Fruit fly (Drosophila melanogaster) whole organism, embryonic: ENCODE measurements around the gene CG31038.

Source experiments
- Aef1 ChIP-seq: fragments of 200-800 bp; sonication (Bioruptor generic); IDR thresholded peaks from 3 replicates; pipeline ENCODE4 v1.3.6; 2022; ENCODE audit warnings: missing biosample characterization, missing genetic modification characterization
- CG10543 ChIP-seq: fragments of 200-800 bp; sonication (Bioruptor generic); optimal IDR thresholded peaks from 3 replicates; lab custom pipeline; 2017; ENCODE audit warnings: missing biosample characterization, mild to moderate bottlenecking, missing genetic modification characterization, moderate library complexity
- CG10959 ChIP-seq: fragments of 200-800 bp; sonication (Bioruptor generic); IDR thresholded peaks from 2 replicates; pipeline ENCODE4 v1.3.6; 2022; ENCODE audit warnings: missing biosample characterization, missing genetic modification characterization
- CG12155 ChIP-seq: fragments of 200-800 bp; sonication (Bioruptor generic); optimal IDR thresholded peaks from 3 replicates; lab custom pipeline; 2016; ENCODE audit warnings: missing biosample characterization, missing genetic modification characterization
- CG17361 ChIP-seq: fragments of 200-800 bp; sonication (Bioruptor generic); IDR thresholded peaks from 3 replicates; pipeline ENCODE4 v1.3.6; 2022; ENCODE audit warnings: missing biosample characterization, missing genetic modification characterization
- CG2116 ChIP-seq: fragments of 200-800 bp; sonication (Bioruptor generic); optimal IDR thresholded peaks from 3 replicates; lab custom pipeline; 2018; ENCODE audit warnings: missing biosample characterization, mild to moderate bottlenecking, missing genetic modification characterization
- CG34224 ChIP-seq: fragments of 200-800 bp; sonication (Bioruptor generic); IDR thresholded peaks from 3 replicates; pipeline ENCODE4 v1.3.6; 2022; ENCODE audit warnings: missing biosample characterization, missing genetic modification characterization; ENCODE audit not compliant: partially characterized antibody
- CG34422 ChIP-seq: fragments of 200-800 bp; sonication (Bioruptor generic); IDR thresholded peaks from 3 replicates; pipeline ENCODE4 v1.3.6; 2022; ENCODE audit warnings: missing biosample characterization, missing genetic modification characterization
- CG3726 ChIP-seq: fragments of 200-800 bp; sonication (Bioruptor generic); IDR thresholded peaks from 3 replicates; pipeline ENCODE4, ENCODE4 v1.3.6; 2022; ENCODE audit warnings: missing biosample characterization, missing genetic modification characterization
- CG6854 ChIP-seq: fragments of 200-800 bp; sonication (Bioruptor generic); optimal IDR thresholded peaks from 3 replicates; lab custom pipeline; 2017; ENCODE audit warnings: missing biosample characterization, mild to moderate bottlenecking, missing genetic modification characterization
- CG7786 ChIP-seq: fragments of 200-800 bp; sonication (Bioruptor generic); optimal IDR thresholded peaks from 2 replicates; lab custom pipeline; 2016; ENCODE audit warnings: missing biosample characterization, missing genetic modification characterization
- CG8281 ChIP-seq: fragments of 200-800 bp; sonication (Bioruptor generic); optimal IDR thresholded peaks from 2 replicates; lab custom pipeline; 2018; ENCODE audit warnings: missing biosample characterization, mild to moderate bottlenecking, missing genetic modification characterization, moderate library complexity
- CG9437 ChIP-seq: fragments of 200-800 bp; sonication (Bioruptor generic); optimal IDR thresholded peaks from 2 replicates; lab custom pipeline; 2018; ENCODE audit warnings: missing biosample characterization, mild to moderate bottlenecking, missing genetic modification characterization
- Camta ChIP-seq: fragments of 200-800 bp; sonication (Bioruptor generic); optimal IDR thresholded peaks from 2 replicates; lab custom pipeline; 2016; ENCODE audit warnings: missing biosample characterization, missing genetic modification characterization
- CoRest ChIP-seq: fragments of 200-800 bp; sonication (Bioruptor generic); optimal IDR thresholded peaks from 3 replicates; lab custom pipeline; 2018; ENCODE audit warnings: missing biosample characterization, mild to moderate bottlenecking, missing genetic modification characterization, moderate library complexity
- D19A ChIP-seq: fragments of 200-800 bp; optimal IDR thresholded peaks from 3 replicates; lab custom pipeline; 2019; ENCODE audit warnings: missing biosample characterization, mild to moderate bottlenecking, missing genetic modification characterization, moderate library complexity
- Dad ChIP-seq: fragments of 200-800 bp; sonication (Bioruptor generic); optimal IDR thresholded peaks from 3 replicates; lab custom pipeline; 2016; ENCODE audit warnings: missing biosample characterization, missing genetic modification characterization
- Dbx ChIP-seq: fragments of 200-800 bp; sonication (Bioruptor generic); IDR thresholded peaks from 3 replicates; pipeline ENCODE4 v1.3.6; 2022; ENCODE audit warnings: missing biosample characterization, missing genetic modification characterization
- Drgx ChIP-seq: fragments of 200-800 bp; sonication (Bioruptor generic); IDR thresholded peaks from 2 replicates; pipeline ENCODE4 v1.3.6; 2022; ENCODE audit warnings: missing biosample characterization, missing genetic modification characterization
- ERR ChIP-seq: fragments of 200-800 bp; sonication (Bioruptor generic); optimal IDR thresholded peaks from 2 replicates; lab custom pipeline; 2016; ENCODE audit warnings: missing biosample characterization, missing genetic modification characterization
- GATAe ChIP-seq: fragments of 200-800 bp; sonication (Bioruptor generic); conservative IDR thresholded peaks from 2 replicates; pipeline ENCODE4 v1.3.6; 2022; ENCODE audit warnings: missing biosample characterization, missing genetic modification characterization
- HLHmδ ChIP-seq: fragments of 200-800 bp; sonication (Bioruptor generic); optimal IDR thresholded peaks from 2 replicates; lab custom pipeline; 2018; ENCODE audit warnings: missing biosample characterization, mild to moderate bottlenecking, missing genetic modification characterization, moderate library complexity
- Hr51 ChIP-seq, 2 experiments: fragments of 200-800 bp; sonication (Bioruptor generic); optimal IDR thresholded peaks; 2 replicates in 1 of 2; 3 replicates in 1 of 2; lab custom pipeline; 2016 to 2018; ENCODE audit warnings: missing biosample characterization in 2 of 2, missing genetic modification characterization in 2 of 2, mild to moderate bottlenecking in 1 of 2, moderate library complexity in 1 of 2
- Lhr ChIP-seq: fragments of 200-800 bp; sonication (Bioruptor generic); optimal IDR thresholded peaks from 3 replicates; lab custom pipeline; 2017; ENCODE audit warnings: mild to moderate bottlenecking, missing biosample characterization, missing genetic modification reagents, missing genetic modification characterization
- Lpt ChIP-seq: fragments of >200 bp; optimal IDR thresholded peaks from 2 replicates; lab custom pipeline; 2018; ENCODE audit warnings: missing biosample characterization, missing genetic modification characterization
- Mad ChIP-seq: fragments of 200-800 bp; sonication (Bioruptor generic); optimal IDR thresholded peaks from 2 replicates; lab custom pipeline; 2016; ENCODE audit warnings: missing biosample characterization, missing genetic modification characterization
- Myb ChIP-seq: fragments of 200-800 bp; sonication (Bioruptor generic); optimal IDR thresholded peaks from 2 replicates; lab custom pipeline; 2016; ENCODE audit warnings: missing biosample characterization, missing genetic modification characterization
- NC2α ChIP-seq: fragments of 200-800 bp; sonication (Bioruptor generic); optimal IDR thresholded peaks from 2 replicates; lab custom pipeline; 2016; ENCODE audit warnings: missing biosample characterization, missing genetic modification characterization
- NK7.1 ChIP-seq: fragments of 200-800 bp; sonication (Bioruptor generic); optimal IDR thresholded peaks from 3 replicates; lab custom pipeline; 2016; ENCODE audit warnings: missing biosample characterization, missing genetic modification characterization
- Poxn ChIP-seq: fragments of 200-800 bp; sonication (Bioruptor generic); IDR thresholded peaks from 2 replicates; pipeline ENCODE4 v1.3.6; 2022; ENCODE audit warnings: missing biosample characterization, missing genetic modification characterization
- YL-1 ChIP-seq: fragments of 200-800 bp; sonication (Bioruptor generic); optimal IDR thresholded peaks from 3 replicates; lab custom pipeline; 2017; ENCODE audit warnings: missing biosample characterization, mild to moderate bottlenecking, missing genetic modification characterization
- al ChIP-seq: fragments of 200-800 bp; sonication (Bioruptor generic); IDR thresholded peaks from 2 replicates; pipeline ENCODE4 v1.3.6; 2022; ENCODE audit warnings: missing biosample characterization, missing genetic modification characterization
- cwo ChIP-seq: fragments of 200-800 bp; sonication (Bioruptor generic); optimal IDR thresholded peaks from 3 replicates; lab custom pipeline; 2017; ENCODE audit warnings: missing biosample characterization, missing genetic modification characterization, mild to moderate bottlenecking, moderate library complexity, missing genetic modification reagents
- dati ChIP-seq: fragments of 200-800 bp; sonication (Bioruptor generic); IDR thresholded peaks from 2 replicates; pipeline ENCODE4 v1.3.6; 2022; ENCODE audit warnings: missing biosample characterization, missing genetic modification characterization
- dmrt11E ChIP-seq: fragments of 200-800 bp; sonication (Bioruptor generic); optimal IDR thresholded peaks from 3 replicates; lab custom pipeline; 2018; ENCODE audit warnings: missing biosample characterization, mild to moderate bottlenecking, missing genetic modification characterization, moderate library complexity
- dpn ChIP-seq, 2 experiments: fragments of 200-800 bp; sonication (Bioruptor generic); optimal IDR thresholded peaks; 3 replicates each; lab custom pipeline; 2016; ENCODE audit warnings: missing biosample characterization in 2 of 2, missing genetic modification characterization in 2 of 2
- dysf ChIP-seq: fragments of 200-800 bp; sonication (Bioruptor generic); IDR thresholded peaks from 3 replicates; pipeline ENCODE4 v1.3.6; 2022; ENCODE audit warnings: missing biosample characterization, missing genetic modification characterization
- fd96Cb ChIP-seq: fragments of 200-800 bp; sonication (Bioruptor generic); optimal IDR thresholded peaks from 2 replicates; lab custom pipeline; 2018; ENCODE audit warnings: missing biosample characterization, mild to moderate bottlenecking, missing genetic modification characterization, moderate library complexity
- fru ChIP-seq: fragments of >200 bp; optimal IDR thresholded peaks from 2 replicates; lab custom pipeline; 2017
- gcm ChIP-seq: fragments of 200-800 bp; sonication (Bioruptor generic); optimal IDR thresholded peaks from 2 replicates; lab custom pipeline; 2019; ENCODE audit warnings: missing biosample characterization, mild to moderate bottlenecking, missing genetic modification characterization, moderate library complexity
- grn ChIP-seq: fragments of 200-800 bp; sonication (Bioruptor generic); optimal IDR thresholded peaks from 3 replicates; lab custom pipeline; 2017; ENCODE audit warnings: missing biosample characterization, missing genetic modification characterization
- gsb ChIP-seq: fragments of 200-800 bp; sonication (Bioruptor generic); IDR thresholded peaks from 2 replicates; pipeline ENCODE4 v1.3.6; 2022; ENCODE audit warnings: missing biosample characterization, missing genetic modification characterization
- gsb-n ChIP-seq: fragments of 200-800 bp; sonication (Bioruptor generic); optimal IDR thresholded peaks from 3 replicates; lab custom pipeline; 2018; ENCODE audit warnings: missing biosample characterization, mild to moderate bottlenecking, missing genetic modification characterization
- knrl ChIP-seq: fragments of 200-800 bp; sonication (Bioruptor generic); IDR thresholded peaks from 3 replicates; pipeline ENCODE4 v1.3.6; 2022; ENCODE audit warnings: missing biosample characterization, missing genetic modification characterization; ENCODE audit not compliant: partially characterized antibody
- lmd ChIP-seq: fragments of 200-800 bp; sonication (Bioruptor generic); IDR thresholded peaks from 2 replicates; pipeline ENCODE4 v1.3.6; 2022; ENCODE audit warnings: missing biosample characterization, missing genetic modification characterization
- mam ChIP-seq: fragments of 200-800 bp; sonication (Bioruptor generic); optimal IDR thresholded peaks from 3 replicates; lab custom pipeline; 2016; ENCODE audit warnings: missing biosample characterization, missing genetic modification characterization
- mirr ChIP-seq: fragments of 200-800 bp; sonication (Bioruptor generic); optimal IDR thresholded peaks from 3 replicates; lab custom pipeline; 2018; ENCODE audit warnings: missing biosample characterization, mild to moderate bottlenecking, missing genetic modification characterization
- sisA ChIP-seq: fragments of 200-800 bp; sonication (Bioruptor generic); IDR thresholded peaks from 2 replicates; pipeline ENCODE4 v1.3.6; 2022; ENCODE audit warnings: missing biosample characterization, missing genetic modification characterization
- ttk ChIP-seq: fragments of 200-800 bp; sonication (Bioruptor generic); IDR thresholded peaks from 2 replicates; pipeline ENCODE4 v2.1.2; 2022; ENCODE audit warnings: missing biosample characterization, missing genetic modification characterization
- vfl ChIP-seq: fragments of 200-800 bp; sonication (Bioruptor generic); optimal IDR thresholded peaks from 2 replicates; lab custom pipeline; 2016; ENCODE audit warnings: missing biosample characterization, missing genetic modification characterization
- vvl ChIP-seq: fragments of 200-800 bp; sonication (Bioruptor generic); IDR thresholded peaks from 2 replicates; pipeline ENCODE4 v1.3.6; 2022; ENCODE audit warnings: missing biosample characterization, missing genetic modification characterization
- wor ChIP-seq: fragments of 200-800 bp; sonication (Bioruptor generic); IDR thresholded peaks from 2 replicates; pipeline ENCODE4 v1.3.6; 2022; ENCODE audit warnings: missing biosample characterization, missing genetic modification characterization

The CG31038 gene

dm6 chr3R:29903775-29904356 is 27.0 kb downstream of the CG31038 start, which contains the start of gene CG15517 (continued):
- TF ChIP-seq vfl = no peak
- TF ChIP-seq wor (GFP tag; lab: Robert Waterston, UW) = no peak
- TF ChIP-seq grn (GFP tag; lab: Kevin White, UChicago) = no peak
- TF ChIP-seq sisA (GFP tag; lab: Robert Waterston, UW) = no peak
- no peak for TF ChIP-seq gsb-n (tag; lab: Kevin White, UChicago)
- peak in 1 of 2 experiments; percentile 9 for TF ChIP-seq Hr51 (GFP tag; optimal IDR thresholded peaks at IDR 0.05; lab: Kevin White, UChicago)
- TF ChIP-seq Myb (GFP tag; lab: Kevin White, UChicago) = peak; percentile 0
- TF ChIP-seq Lhr (GFP tag; lab: Kevin White, UChicago) = peak; percentile 29
- no peak for TF ChIP-seq ERR
- TF ChIP-seq fd96Cb (tag; lab: Kevin White, UChicago) = no peak
- no peak for TF ChIP-seq gsb
- no peak for TF ChIP-seq CG8281 (tag; lab: Kevin White, UChicago)
- no peak for TF ChIP-seq Poxn
- TF ChIP-seq fru = no peak
- no peak for TF ChIP-seq ttk
- TF ChIP-seq CG12155 (GFP tag; lab: Kevin White, UChicago) = no peak
- no peak for TF ChIP-seq D19A (tag; lab: Kevin White, UChicago)
- TF ChIP-seq CG10543 = no peak
- no peak for TF ChIP-seq gcm (GFP tag; lab: Kevin White, UChicago)
- no peak for TF ChIP-seq Aef1 (GFP tag; lab: Robert Waterston, UW)
- TF ChIP-seq CG6854 (GFP tag; lab: Kevin White, UChicago) = no peak
- no peak for TF ChIP-seq HLHmδ (GFP tag; lab: Kevin White, UChicago)
- no peak for TF ChIP-seq Lpt (GFP tag; lab: Kevin White, UChicago)
- TF ChIP-seq dmrt11E (tag; lab: Kevin White, UChicago) = no peak
- no peak for TF ChIP-seq mam (GFP tag; lab: Kevin White, UChicago)
- TF ChIP-seq NK7.1 (GFP tag; lab: Kevin White, UChicago) = no peak
- TF ChIP-seq dpn (GFP tag; optimal IDR thresholded peaks at IDR 0.05; lab: Kevin White, UChicago) = no peak
- no peak for TF ChIP-seq Dad (GFP tag; lab: Kevin White, UChicago)
- TF ChIP-seq CG9437 = no peak
- no peak for TF ChIP-seq Camta (GFP tag; lab: Kevin White, UChicago)
- TF ChIP-seq CG10959 = no peak
- TF ChIP-seq dysf (GFP tag; lab: Robert Waterston, UW) = no peak
- no peak for TF ChIP-seq CG7786 (GFP tag; lab: Kevin White, UChicago)
- TF ChIP-seq CoRest (tag; lab: Kevin White, UChicago) = peak; percentile 45
- TF ChIP-seq vvl (GFP tag; lab: Robert Waterston, UW) = peak; percentile 85
- no peak for TF ChIP-seq CG3726 (GFP tag; lab: Robert Waterston, UW)
- TF ChIP-seq cwo (GFP tag; lab: Kevin White, UChicago) = no peak
- TF ChIP-seq mirr (GFP tag; lab: Kevin White, UChicago) = no peak
- TF ChIP-seq NC2α (GFP tag; lab: Kevin White, UChicago) = no peak
- TF ChIP-seq knrl (GFP tag; lab: Robert Waterston, UW) = peak; percentile 66; the same call in 1 of the 3 replicates
- no peak; the same call in 1 of the 2 replicates for TF ChIP-seq lmd (GFP tag; lab: Robert Waterston, UW)
- no peak for TF ChIP-seq dati (GFP tag; lab: Robert Waterston, UW)
- TF ChIP-seq Mad = no peak
- no peak for TF ChIP-seq Drgx (GFP tag; lab: Robert Waterston, UW)
- TF ChIP-seq CG2116 = no peak
- TF ChIP-seq Dbx (GFP tag; lab: Robert Waterston, UW) = no peak
- no peak for TF ChIP-seq GATAe (GFP tag; lab: Robert Waterston, UW)
- no peak for TF ChIP-seq al
- no peak for TF ChIP-seq CG34422 (GFP tag; lab: Robert Waterston, UW)
- TF ChIP-seq CG17361 (GFP tag; lab: Robert Waterston, UW) = 0 out of 3 replicates have a peak, but pooled peaks have one; percentile 32
- TF ChIP-seq YL-1 (GFP tag; lab: Kevin White, UChicago) = no peak
- no peak for TF ChIP-seq CG34224 (GFP tag; lab: Robert Waterston, UW)
